Fruit fly (Drosophila melanogaster): Measurements from ENCODE around the gene CG15169.

DNA sequence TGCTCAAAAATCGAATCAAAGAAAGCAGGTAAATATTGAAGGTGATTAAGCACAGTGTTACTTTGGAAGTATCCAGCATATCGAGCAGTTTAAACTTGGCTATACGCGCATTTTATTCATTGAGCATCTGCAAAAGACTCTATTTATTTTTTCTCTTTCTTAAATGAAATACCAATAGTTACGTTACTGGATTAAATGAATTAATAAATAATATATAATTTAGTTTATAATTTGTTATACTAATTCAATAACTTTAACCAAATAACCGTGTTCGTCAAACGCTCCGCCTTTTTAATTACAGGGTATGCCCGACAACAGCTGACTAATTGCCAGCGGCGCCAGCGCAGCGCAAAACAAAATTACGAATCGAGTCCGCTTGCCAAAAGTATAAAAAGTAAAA, 24.0 kb upstream of the CG15169 start:
- TF ChIP-seq cnc (optimal IDR thresholded peaks at IDR 0.05), result no peak
- TF ChIP-seq kay (GFP tag; ENCODE audit: borderline replicate concordance), result peak; percentile 26
- no peak for TF ChIP-seq cic (GFP tag; optimal IDR thresholded peaks at IDR 0.05)
- no peak for TF ChIP-seq Hr96 (GFP tag; optimal IDR thresholded peaks at IDR 0.05)
- peak; percentile 82 for TF ChIP-seq CG11617 (GFP tag; optimal IDR thresholded peaks at IDR 0.05)
- TF ChIP-seq ovo (GFP tag; optimal IDR thresholded peaks at IDR 0.05), result no peak
- no peak for TF ChIP-seq Mnt (GFP tag; optimal IDR thresholded peaks at IDR 0.05)
- peak; percentile 60 for TF ChIP-seq CG7045 (GFP tag; optimal IDR thresholded peaks at IDR 0.05)
- peak; percentile 13 for TF ChIP-seq CG5204 (GFP tag; optimal IDR thresholded peaks at IDR 0.05)
- TF ChIP-seq CG14711 (tag; optimal IDR thresholded peaks at IDR 0.05), result peak; percentile 79
- no peak for TF ChIP-seq Crg-1 (GFP tag; optimal IDR thresholded peaks at IDR 0.05)
- TF ChIP-seq Clk (GFP tag; optimal IDR thresholded peaks at IDR 0.05), result no peak
- no peak for TF ChIP-seq CG1620 (GFP tag; optimal IDR thresholded peaks at IDR 0.05)
- peak; percentile 92 for TF ChIP-seq bab1 (GFP tag; optimal IDR thresholded peaks at IDR 0.05)

Data from whole organism, adult.